Fruit fly (Drosophila melanogaster) whole organism, wandering third instar larva: ENCODE results near the gene CG5882.

Source experiments
- Abd-B ChIP-seq: fragments of >200 bp; optimal IDR thresholded peaks from 2 replicates; lab custom pipeline; 2017; ENCODE audit warnings: missing biosample characterization, missing genetic modification characterization
- Dfd ChIP-seq: fragments of >200 bp; optimal IDR thresholded peaks from 2 replicates; lab custom pipeline; 2017; ENCODE audit warnings: missing biosample characterization, missing genetic modification characterization
- HLH106 ChIP-seq: fragments of 200-800 bp; optimal IDR thresholded peaks from 3 replicates; lab custom pipeline; 2019; ENCODE audit warnings: missing biosample characterization, mild to moderate bottlenecking, missing genetic modification characterization, moderate library complexity
- Hr83 ChIP-seq: fragments of 200-300 bp; sonication (Bioruptor generic); optimal IDR thresholded peaks from 2 replicates; lab custom pipeline; 2016; ENCODE audit warnings: missing biosample characterization, mild to moderate bottlenecking, missing genetic modification characterization, moderate library complexity; ENCODE audit not compliant: poor library complexity, severe bottlenecking
- Jra ChIP-seq: sonication (Bioruptor generic); optimal IDR thresholded peaks from 2 replicates; lab custom pipeline; 2016; ENCODE audit warnings: missing biosample characterization, missing genetic modification characterization
- Myc ChIP-seq: fragments of >200 bp; optimal IDR thresholded peaks from 2 replicates; lab custom pipeline; 2017
- Vsx2 ChIP-seq: fragments of 200-300, 225-300 bp; sonication (Bioruptor generic); optimal IDR thresholded peaks from 2 replicates; lab custom pipeline; 2018; ENCODE audit warnings: missing biosample characterization, missing genetic modification characterization; ENCODE audit not compliant: partially characterized antibody
- br ChIP-seq: fragments of 200-800 bp; sonication (Bioruptor generic); optimal IDR thresholded peaks from 2 replicates; lab custom pipeline; 2016; ENCODE audit warnings: missing biosample characterization, missing genetic modification characterization
- dmrt93B ChIP-seq: fragments of 200-800 bp; sonication (Bioruptor generic); optimal IDR thresholded peaks from 2 replicates; lab custom pipeline; 2018; ENCODE audit warnings: missing biosample characterization, mild to moderate bottlenecking, missing genetic modification characterization
- dsf ChIP-seq: sonication (Bioruptor generic); optimal IDR thresholded peaks from 2 replicates; lab custom pipeline; 2016; ENCODE audit warnings: missing biosample characterization, missing genetic modification characterization, borderline replicate concordance
- fru ChIP-seq: fragments of 200-800 bp; sonication (Bioruptor generic); optimal IDR thresholded peaks from 3 replicates; lab custom pipeline; 2016; ENCODE audit warnings: missing biosample characterization, mild to moderate bottlenecking, missing genetic modification characterization
- psq ChIP-seq: fragments of 200-800 bp; sonication (Bioruptor generic); optimal IDR thresholded peaks from 3 replicates; lab custom pipeline; 2017; ENCODE audit warnings: missing biosample characterization, mild to moderate bottlenecking, missing genetic modification characterization, moderate library complexity

- no peak for TF ChIP-seq HLH106
- no peak for TF ChIP-seq Dfd (GFP tag; lab: Kevin White, UChicago)
- TF ChIP-seq Myc (lab: Kevin White, UChicago): no peak
- peak; percentile 2 for TF ChIP-seq br (GFP tag; lab: Kevin White, UChicago)
- peak; percentile 91 for TF ChIP-seq psq (GFP tag; lab: Kevin White, UChicago)
- no peak for TF ChIP-seq fru (GFP tag; lab: Kevin White, UChicago)
- TF ChIP-seq dsf (GFP tag; lab: Kevin White, UChicago): no peak
- no peak for TF ChIP-seq Hr83 (GFP tag; lab: Kevin White, UChicago)
- TF ChIP-seq Jra (GFP tag; lab: Kevin White, UChicago): no peak
- no peak for TF ChIP-seq Abd-B (GFP tag; lab: Kevin White, UChicago)
- TF ChIP-seq Vsx2 (GFP tag; lab: Kevin White, UChicago): no peak
- no peak for TF ChIP-seq dmrt93B (GFP tag; lab: Kevin White, UChicago)
Observed at dm6 chr3R:27149884-27150676, 31.6 kb downstream of the CG5882 start.
